Fruit fly (Drosophila melanogaster): ENCODE results near the gene Vps16B.

The Vps16B gene

dm6 chr3R:29773833-29774324 lies 42.4 kb downstream of the Vps16B start (continued):
- TF ChIP-seq sug (tag; optimal IDR thresholded peaks at IDR 0.05), result peak; percentile 40
- no peak for TF ChIP-seq cad (GFP tag; optimal IDR thresholded peaks at IDR 0.05)
- TF ChIP-seq dpn (GFP tag; optimal IDR thresholded peaks at IDR 0.05), result peak; percentile 76 to 88
- TF ChIP-seq CG14860 (GFP tag; IDR thresholded peaks at IDR 0.05; ENCODE audit: partially characterized antibody), result no peak
- TF ChIP-seq pita (GFP tag; optimal IDR thresholded peaks at IDR 0.05), result no peak
- peak; percentile 21 for TF ChIP-seq Mad (GFP tag; optimal IDR thresholded peaks at IDR 0.05)
- peak; percentile 81 for TF ChIP-seq CG18599 (GFP tag; optimal IDR thresholded peaks at IDR 0.05)
- peak; percentile 89 for TF ChIP-seq Rfx (GFP tag; IDR thresholded peaks at IDR 0.05)
- no peak for TF ChIP-seq Gsc (GFP tag; IDR thresholded peaks at IDR 0.05)
- peak; percentile 48 to 72 for TF ChIP-seq chif (GFP tag; optimal IDR thresholded peaks at IDR 0.05)
- TF ChIP-seq vvl (GFP tag; IDR thresholded peaks at IDR 0.05), result peak; percentile 69
- no peak for TF ChIP-seq CG5953 (GFP tag; IDR thresholded peaks at IDR 0.05)
- peak; percentile 21 for TF ChIP-seq CG6254 (GFP tag; optimal IDR thresholded peaks at IDR 0.05)
- TF ChIP-seq CG10147 (GFP tag; optimal IDR thresholded peaks at IDR 0.05), result peak; percentile 81
- TF ChIP-seq grau (tag; optimal IDR thresholded peaks at IDR 0.05), result peak; percentile 87
- TF ChIP-seq tx (GFP tag; optimal IDR thresholded peaks at IDR 0.05), result peak; percentile 68
- no peak for TF ChIP-seq CG11696 (GFP tag; IDR thresholded peaks at IDR 0.05)
- peak; percentile 89 for TF ChIP-seq dysf (GFP tag; IDR thresholded peaks at IDR 0.05)
- TF ChIP-seq cato (GFP tag; optimal IDR thresholded peaks at IDR 0.05; ENCODE audit: borderline replicate concordance), result peak; percentile 4
- TF ChIP-seq dan (GFP tag; IDR thresholded peaks at IDR 0.05), result no peak
- no peak for TF ChIP-seq CG6791 (GFP tag; IDR thresholded peaks at IDR 0.05; ENCODE audit: partially characterized antibody)
- no peak for TF ChIP-seq CG34224 (GFP tag; IDR thresholded peaks at IDR 0.05; ENCODE audit: partially characterized antibody)
- no peak for TF ChIP-seq Lim3 (GFP tag; IDR thresholded peaks at IDR 0.05)
- peak; percentile 75 for TF ChIP-seq Hsf (GFP tag; optimal IDR thresholded peaks at IDR 0.05)
- peak; percentile 5 for TF ChIP-seq CG4328 (GFP tag; optimal IDR thresholded peaks at IDR 0.05)
- peak; percentile 80 for TF ChIP-seq Hmr (GFP tag; optimal IDR thresholded peaks at IDR 0.05)
- TF ChIP-seq Atf-2 (GFP tag; optimal IDR thresholded peaks at IDR 0.05), result peak; percentile 75
- peak; percentile 67 for TF ChIP-seq CG43689 (GFP tag; IDR thresholded peaks at IDR 0.05)
- no peak for TF ChIP-seq CTCF (GFP tag; optimal IDR thresholded peaks at IDR 0.05)
- TF ChIP-seq gsb (GFP tag; IDR thresholded peaks at IDR 0.05), result peak; percentile 74
- TF ChIP-seq Doc3 (GFP tag; IDR thresholded peaks at IDR 0.05; ENCODE audit: partially characterized antibody), result no peak
- peak; percentile 99 for TF ChIP-seq CG13894 (tag; optimal IDR thresholded peaks at IDR 0.05)
- peak; percentile 63; the same call in 1 of the 2 replicates for TF ChIP-seq E2f1 (GFP tag; IDR thresholded peaks at IDR 0.05)
- peak; percentile 98 for TF ChIP-seq D19A (tag; optimal IDR thresholded peaks at IDR 0.05)
- no peak for TF ChIP-seq kni (GFP tag; optimal IDR thresholded peaks at IDR 0.05)
- TF ChIP-seq CG31224 (GFP tag; IDR thresholded peaks at IDR 0.05), result peak; percentile 64; the same call in 1 of the 2 replicates
- TF ChIP-seq D (optimal IDR thresholded peaks at IDR 0.05), result no peak
- TF ChIP-seq D (GFP tag; optimal IDR thresholded peaks at IDR 0.05), result peak; percentile 19
- TF ChIP-seq inv (GFP tag; IDR thresholded peaks at IDR 0.05; ENCODE audit: partially characterized antibody), result no peak
- TF ChIP-seq jumu (GFP tag; optimal IDR thresholded peaks at IDR 0.05), result peak; percentile 53
- peak; percentile 60 for TF ChIP-seq esg (GFP tag; conservative IDR thresholded peaks at IDR 0.05)
- TF ChIP-seq chn (GFP tag; optimal IDR thresholded peaks at IDR 0.05), result peak; percentile 53
- no peak for TF ChIP-seq da (GFP tag; optimal IDR thresholded peaks at IDR 0.05)
- TF ChIP-seq Kr (GFP tag; optimal IDR thresholded peaks at IDR 0.05), result no peak
- no peak for TF ChIP-seq mld (GFP tag; IDR thresholded peaks at IDR 0.05; ENCODE audit: partially characterized antibody)
- TF ChIP-seq Atf3 (GFP tag; optimal IDR thresholded peaks at IDR 0.05), result peak; percentile 42
- peak; percentile 57 for TF ChIP-seq CG4282 (GFP tag; optimal IDR thresholded peaks at IDR 0.05)
- no peak for TF ChIP-seq YL-1 (GFP tag; optimal IDR thresholded peaks at IDR 0.05)
- peak; percentile 48 for TF ChIP-seq org-1 (GFP tag; optimal IDR thresholded peaks at IDR 0.05)
- TF ChIP-seq Chrac-16 (GFP tag; optimal IDR thresholded peaks at IDR 0.05), result peak; percentile 62
- TF ChIP-seq Bdp1 (GFP tag; optimal IDR thresholded peaks at IDR 0.05), result peak; percentile 54
- no peak for TF ChIP-seq Asciz (GFP tag; optimal IDR thresholded peaks at IDR 0.05)

All from whole organism, embryonic.